Worm (Caenorhabditis elegans): Measurements from ENCODE around the gene abt-1.

abt-1 gene

ce11 chrIV:10177779-10178178 lies 36.9 kb downstream of the abt-1 start, which contains the start of gene mspn-1:
Gene mspn-1, plus strand, starts transcription at chrIV:10177968.
- TF ChIP-seq peb-1 (tag; optimal IDR thresholded peaks at IDR 0.05): no peak
- TF ChIP-seq egl-27 (tag; optimal IDR thresholded peaks at IDR 0.05): no peak
- TF ChIP-seq unc-62 (GFP tag; optimal IDR thresholded peaks at IDR 0.05): no peak
- no peak for TF ChIP-seq ztf-1 (GFP tag; conservative IDR thresholded peaks at IDR 0.05)
- TF ChIP-seq elt-1 (tag; optimal IDR thresholded peaks at IDR 0.05): no peak
- no peak for TF ChIP-seq C34F6.9 (tag; optimal IDR thresholded peaks at IDR 0.05)
- no peak for TF ChIP-seq ama-1 (optimal IDR thresholded peaks at IDR 0.05)
- TF ChIP-seq mab-5 (tag; optimal IDR thresholded peaks at IDR 0.05): no peak
- no peak for TF ChIP-seq R02D3.7 (tag; optimal IDR thresholded peaks at IDR 0.05)
- TF ChIP-seq nhr-11 (tag; optimal IDR thresholded peaks at IDR 0.05): no peak
- no peak for TF ChIP-seq ztf-4 (tag; optimal IDR thresholded peaks at IDR 0.05)
- TF ChIP-seq nhr-25 (tag; optimal IDR thresholded peaks at IDR 0.05): no peak
- TF ChIP-seq nhr-10 (tag; optimal IDR thresholded peaks at IDR 0.05): no peak
- no peak for TF ChIP-seq ceh-82 (tag; optimal IDR thresholded peaks at IDR 0.05)

- TF ChIP-seq lin-13 (GFP tag; optimal IDR thresholded peaks at IDR 0.05) (peak; percentile 33), gmeb-1 (tag; optimal IDR thresholded peaks at IDR 0.05) (peak; percentile 63), lsy-2 (tag; optimal IDR thresholded peaks at IDR 0.05) (peak; percentile 38 to 82), lin-11 (tag; optimal IDR thresholded peaks at IDR 0.05) (peak; percentile 6), nhr-25 (tag; optimal IDR thresholded peaks at IDR 0.05) (peak; percentile 34), elt-1 (tag; optimal IDR thresholded peaks at IDR 0.05) (no peak), sma-9 (GFP tag; optimal IDR thresholded peaks at IDR 0.05) (no peak), sma-9 (tag; optimal IDR thresholded peaks at IDR 0.05) (no peak), dmd-4 (tag; optimal IDR thresholded peaks at IDR 0.05) (no peak), sma-3 (GFP tag; optimal IDR thresholded peaks at IDR 0.05) (peak; percentile 35), ceh-16 (tag; optimal IDR thresholded peaks at IDR 0.05) (peak; percentile 47), egl-27 (tag; optimal IDR thresholded peaks at IDR 0.05) (peak; percentile 12), nhr-129 (tag; optimal IDR thresholded peaks at IDR 0.05) (peak; percentile 60), nhr-6 (tag; optimal IDR thresholded peaks at IDR 0.05) (no peak), skn-1 (tag; optimal IDR thresholded peaks at IDR 0.05) (no peak), C34F6.9 (tag; optimal IDR thresholded peaks at IDR 0.05) (peak; percentile 66), ZK546.5 (tag; optimal IDR thresholded peaks at IDR 0.05) (no peak), unc-39 (tag; optimal IDR thresholded peaks at IDR 0.05) (no peak), unc-55 (GFP tag; optimal IDR thresholded peaks at IDR 0.05) (peak; percentile 83), fos-1 (tag; optimal IDR thresholded peaks at IDR 0.05) (peak; percentile 23), nhr-21 (tag; optimal IDR thresholded peaks at IDR 0.05) (peak; percentile 27), crh-2 (tag; optimal IDR thresholded peaks at IDR 0.05) (peak; percentile 79), alr-1 (tag; optimal IDR thresholded peaks at IDR 0.05) (no peak), F13H6.1 (tag; optimal IDR thresholded peaks at IDR 0.05) (peak; percentile 34)
These were observed 38.4 kb downstream of the abt-1 start, which contains the start of gene rack-1 for ce11 chrIV:10176252-10176730. Gene rack-1, plus strand, starts transcription at chrIV:10176680.

- TF ChIP-seq alr-1 (tag; optimal IDR thresholded peaks at IDR 0.05) (no peak), egl-27 (tag; optimal IDR thresholded peaks at IDR 0.05) (no peak), ZK546.5 (tag; optimal IDR thresholded peaks at IDR 0.05) (no peak), sem-4 (tag; optimal IDR thresholded peaks at IDR 0.05) (peak; percentile 12), C34F6.9 (tag; optimal IDR thresholded peaks at IDR 0.05) (peak; percentile 15), F13H6.1 (tag; optimal IDR thresholded peaks at IDR 0.05) (peak; percentile 4), lin-11 (tag; optimal IDR thresholded peaks at IDR 0.05) (no peak), lsy-2 (tag; optimal IDR thresholded peaks at IDR 0.05) (peak in 1 of 2 experiments; percentile 16), unc-62 (GFP tag; optimal IDR thresholded peaks at IDR 0.05) (no peak), peb-1 (tag; optimal IDR thresholded peaks at IDR 0.05) (peak; percentile 42), elt-3 (tag; optimal IDR thresholded peaks at IDR 0.05) (no peak)
These were observed 39.6 kb downstream of the abt-1 start for ce11 chrIV:10174932-10175732.

- TF ChIP-seq mab-5 (tag; optimal IDR thresholded peaks at IDR 0.05) (peak; percentile 39), blmp-1 (tag; optimal IDR thresholded peaks at IDR 0.05; ENCODE audit: insufficient read depth) (no peak)
These were observed 40.4 kb downstream of the abt-1 start, which contains the start of gene pxf-1 for ce11 chrIV:10174328-10174727. Gene pxf-1, minus strand, starts transcription at chrIV:10174341.
